Worm (Caenorhabditis elegans) whole organism, L1 larva: Measurements from ENCODE around the gene F54F2.9.
A peak's percentile ranks its signal among the peaks of the same experiment; 100 is the strongest.

Experiments used
- C04F5.9 ChIP-seq: sonication (generic microtip); optimal IDR thresholded peaks from 2 replicates; lab custom pipeline; 2016; ENCODE audit warnings: missing genetic modification characterization, missing compliant biosample characterization
- C16A3.4 ChIP-seq: fragments of 150-350 bp; optimal IDR thresholded peaks from 2 replicates; lab custom pipeline; 2014; ENCODE audit warnings: missing biosample characterization, missing genetic modification characterization
- C34B4.2 ChIP-seq: sonication (generic microtip); optimal IDR thresholded peaks from 2 replicates; lab custom pipeline; 2017; ENCODE audit warnings: mild to moderate bottlenecking, missing genetic modification characterization, missing compliant biosample characterization
- F16B12.6 ChIP-seq: fragments of 150-350 bp; optimal IDR thresholded peaks from 2 replicates; lab custom pipeline; 2014; ENCODE audit warnings: missing biosample characterization, missing genetic modification characterization
- aha-1 ChIP-seq: fragments of 150-350 bp; optimal IDR thresholded peaks from 2 replicates; lab custom pipeline; 2014; ENCODE audit warnings: missing biosample characterization, missing genetic modification characterization
- alr-1 ChIP-seq: fragments of 200-800 bp; sonication (Bioruptor generic); optimal IDR thresholded peaks from 2 replicates; lab custom pipeline; 2018; ENCODE audit warnings: borderline replicate concordance, mild to moderate bottlenecking, missing genetic modification characterization, missing compliant biosample characterization
- aly-2 ChIP-seq: fragments of 150-350 bp; optimal IDR thresholded peaks from 2 replicates; lab custom pipeline; 2014; ENCODE audit warnings: missing biosample characterization, missing genetic modification characterization
- ama-1 ChIP-seq: fragments of 150-350 bp; optimal IDR thresholded peaks from 2 replicates; lab custom pipeline; 2014
- blmp-1 ChIP-seq: fragments of 150-350 bp; optimal IDR thresholded peaks from 2 replicates; lab custom pipeline; 2014; ENCODE audit warnings: missing biosample characterization, missing genetic modification characterization
- ceh-63 ChIP-seq: fragments of 200-800 bp; sonication (Bioruptor generic); optimal IDR thresholded peaks from 2 replicates; lab custom pipeline; 2018; ENCODE audit warnings: mild to moderate bottlenecking, missing genetic modification characterization, missing compliant biosample characterization
- ceh-88 ChIP-seq: fragments of 200-800 bp; sonication (Bioruptor generic); IDR thresholded peaks from 2 replicates; pipeline ENCODE4 v1.3.6; 2022; ENCODE audit warnings: missing genetic modification characterization, missing compliant biosample characterization
- ceh-90 ChIP-seq: sonication (generic microtip); optimal IDR thresholded peaks from 2 replicates; lab custom pipeline; 2016; ENCODE audit warnings: missing genetic modification characterization, missing compliant biosample characterization
- ces-1 ChIP-seq: fragments of 150-350 bp; optimal IDR thresholded peaks from 2 replicates; lab custom pipeline; 2014; ENCODE audit warnings: missing biosample characterization, missing genetic modification reagents, missing genetic modification characterization
- dpl-1 ChIP-seq, 3 experiments: fragments of 150-350 bp in 2 of 3; sonication (generic microtip) in 1 of 3; optimal IDR thresholded peaks; 2 replicates each; lab custom pipeline; 2014 to 2017; ENCODE audit warnings: missing biosample characterization in 3 of 3, missing genetic modification characterization in 3 of 3, missing genetic modification reagents in 3 of 3
- egl-13 ChIP-seq: sonication (generic microtip); optimal IDR thresholded peaks from 2 replicates; lab custom pipeline; 2016; ENCODE audit warnings: missing genotype, missing genetic modification reagents, missing genetic modification characterization, missing compliant biosample characterization
- ets-5 ChIP-seq: fragments of 200-800 bp; sonication (Bioruptor generic); IDR thresholded peaks from 2 replicates; pipeline ENCODE4 v1.3.6; 2022; ENCODE audit warnings: missing genetic modification characterization, missing compliant biosample characterization
- fkh-10 ChIP-seq: sonication (generic microtip); optimal IDR thresholded peaks from 2 replicates; lab custom pipeline; 2017; ENCODE audit warnings: missing biosample characterization, missing genetic modification reagents, missing genetic modification characterization
- fkh-4 ChIP-seq: sonication (generic microtip); optimal IDR thresholded peaks from 2 replicates; lab custom pipeline; 2016; ENCODE audit warnings: missing compliant biosample characterization, missing genetic modification characterization, borderline replicate concordance
- fkh-8 ChIP-seq: sonication (generic microtip); optimal IDR thresholded peaks from 2 replicates; lab custom pipeline; 2016; ENCODE audit warnings: mild to moderate bottlenecking, missing genetic modification characterization, missing compliant biosample characterization
- fos-1 ChIP-seq: fragments of 150-350 bp; optimal IDR thresholded peaks from 2 replicates; lab custom pipeline; 2014; ENCODE audit warnings: missing biosample characterization, missing genetic modification characterization
- hpl-2 ChIP-seq: fragments of 150-350 bp; optimal IDR thresholded peaks from 2 replicates; lab custom pipeline; 2014; ENCODE audit warnings: missing biosample characterization, missing genetic modification reagents, missing genetic modification characterization
- irx-1 ChIP-seq: sonication (generic microtip); optimal IDR thresholded peaks from 2 replicates; lab custom pipeline; 2016; ENCODE audit warnings: missing genetic modification characterization, missing compliant biosample characterization
- jun-1 ChIP-seq: fragments of 150-350 bp; optimal IDR thresholded peaks from 2 replicates; lab custom pipeline; 2014; ENCODE audit warnings: missing biosample characterization, missing genetic modification reagents, missing genetic modification characterization
- lin-13 ChIP-seq: fragments of 150-350 bp; optimal IDR thresholded peaks from 2 replicates; lab custom pipeline; 2014; ENCODE audit warnings: missing biosample characterization, missing genetic modification reagents, missing genetic modification characterization
- lin-14 ChIP-seq: fragments of 200-800 bp; sonication (Bioruptor generic); optimal IDR thresholded peaks from 2 replicates; lab custom pipeline; 2018; ENCODE audit warnings: mild to moderate bottlenecking, missing genetic modification characterization, moderate library complexity, missing compliant biosample characterization
- lin-35 ChIP-seq, 2 experiments: fragments of 150-350 bp; optimal IDR thresholded peaks; 2 replicates each; lab custom pipeline; 2014; ENCODE audit warnings: missing biosample characterization in 2 of 2, missing genetic modification characterization in 2 of 2, missing genetic modification reagents in 2 of 2
- lir-3 ChIP-seq: sonication (generic microtip); optimal IDR thresholded peaks from 2 replicates; lab custom pipeline; 2016; ENCODE audit warnings: mild to moderate bottlenecking, missing genetic modification characterization, moderate library complexity, missing compliant biosample characterization; ENCODE audit not compliant: poor library complexity
- lsy-2 ChIP-seq, 2 experiments: fragments of 150-350 bp; optimal IDR thresholded peaks; 2 replicates each; lab custom pipeline; 2014; ENCODE audit warnings: missing biosample characterization in 2 of 2, missing genetic modification characterization in 2 of 2
- mab-9 ChIP-seq: fragments of 200-800 bp; sonication (Bioruptor generic); IDR thresholded peaks from 2 replicates; pipeline ENCODE4 v1.3.6; 2022; ENCODE audit warnings: missing genetic modification reagents, missing genetic modification characterization, missing compliant biosample characterization
- mef-2 ChIP-seq: fragments of 150-350 bp; optimal IDR thresholded peaks from 2 replicates; lab custom pipeline; 2014; ENCODE audit warnings: missing biosample characterization, missing genetic modification characterization
- mep-1 ChIP-seq: fragments of 150-350 bp; optimal IDR thresholded peaks from 2 replicates; lab custom pipeline; 2014; ENCODE audit warnings: missing biosample characterization, missing genetic modification characterization
- nhr-11 ChIP-seq: fragments of 150-350 bp; optimal IDR thresholded peaks from 2 replicates; lab custom pipeline; 2014; ENCODE audit warnings: missing biosample characterization, missing genetic modification characterization
- nhr-12 ChIP-seq: sonication (generic microtip); optimal IDR thresholded peaks from 2 replicates; lab custom pipeline; 2017; ENCODE audit warnings: missing biosample characterization, missing genetic modification characterization
- nhr-20 ChIP-seq: sonication (generic microtip); optimal IDR thresholded peaks from 2 replicates; lab custom pipeline; 2016; ENCODE audit warnings: mild to moderate bottlenecking, missing genetic modification characterization, missing compliant biosample characterization
- nhr-237 ChIP-seq: fragments of 150-350 bp; optimal IDR thresholded peaks from 2 replicates; lab custom pipeline; 2014; ENCODE audit warnings: missing biosample characterization, missing genetic modification characterization
- nhr-47 ChIP-seq: sonication (generic microtip); optimal IDR thresholded peaks from 2 replicates; lab custom pipeline; 2016; ENCODE audit warnings: mild to moderate bottlenecking, missing genetic modification characterization, moderate library complexity, missing compliant biosample characterization
- nhr-71 ChIP-seq: sonication (generic microtip); optimal IDR thresholded peaks from 2 replicates; lab custom pipeline; 2016; ENCODE audit warnings: mild to moderate bottlenecking, missing genetic modification characterization, moderate library complexity, missing compliant biosample characterization
- nhr-76 ChIP-seq: sonication (generic microtip); optimal IDR thresholded peaks from 2 replicates; lab custom pipeline; 2017; ENCODE audit warnings: missing biosample characterization, missing genetic modification characterization
- nhr-85 ChIP-seq: sonication (generic microtip); peaks from one replicate; lab custom pipeline; 2016; ENCODE audit warnings: missing genetic modification characterization, inconsistent platforms, missing compliant biosample characterization
- nhr-90 ChIP-seq: sonication (generic microtip); optimal IDR thresholded peaks from 2 replicates; lab custom pipeline; 2016; ENCODE audit warnings: mild to moderate bottlenecking, missing genetic modification characterization, missing compliant biosample characterization; ENCODE audit not compliant: poor library complexity
- pag-3 ChIP-seq: sonication (generic microtip); optimal IDR thresholded peaks from 2 replicates; lab custom pipeline; 2017; ENCODE audit warnings: missing genetic modification characterization, mild to moderate bottlenecking, missing compliant biosample characterization, antibody characterized with exemption, borderline replicate concordance; ENCODE audit not compliant: insufficient read depth
- pqm-1 ChIP-seq: sonication (generic microtip); optimal IDR thresholded peaks from 3 replicates; lab custom pipeline; 2017; ENCODE audit warnings: missing biosample characterization, missing genetic modification characterization
- rnt-1 ChIP-seq: sonication (generic microtip); optimal IDR thresholded peaks from 2 replicates; lab custom pipeline; 2016; ENCODE audit warnings: mild to moderate bottlenecking, missing genetic modification characterization, moderate library complexity, missing compliant biosample characterization
- skn-1 ChIP-seq: fragments of 150-350 bp; optimal IDR thresholded peaks from 2 replicates; lab custom pipeline; 2014; ENCODE audit warnings: missing biosample characterization, missing genetic modification characterization
- snu-23 ChIP-seq: sonication (generic microtip); optimal IDR thresholded peaks from 2 replicates; lab custom pipeline; 2016; ENCODE audit warnings: missing genetic modification characterization, missing compliant biosample characterization
- sox-4 ChIP-seq: sonication (generic microtip); optimal IDR thresholded peaks from 2 replicates; lab custom pipeline; 2016; ENCODE audit warnings: missing genetic modification characterization, missing compliant biosample characterization
- sptf-1 ChIP-seq: fragments of 150-350 bp; optimal IDR thresholded peaks from 2 replicates; lab custom pipeline; 2014; ENCODE audit warnings: missing biosample characterization, missing genetic modification characterization
- tlp-1 ChIP-seq: fragments of 150-350 bp; optimal IDR thresholded peaks from 2 replicates; lab custom pipeline; 2014; ENCODE audit warnings: missing biosample characterization, missing genetic modification characterization
- unc-130 ChIP-seq: fragments of 150-350 bp; optimal IDR thresholded peaks from 2 replicates; lab custom pipeline; 2017; ENCODE audit warnings: missing biosample characterization, missing genetic modification characterization, inconsistent platforms
- unc-86 ChIP-seq: sonication (generic microtip); optimal IDR thresholded peaks from 2 replicates; lab custom pipeline; 2016; ENCODE audit warnings: missing genetic modification characterization, missing compliant biosample characterization
- unc-98 ChIP-seq: fragments of 200-800 bp; sonication (Bioruptor generic); IDR thresholded peaks from 2 replicates; pipeline ENCODE4 v1.3.6; 2022; ENCODE audit warnings: missing genetic modification characterization, missing compliant biosample characterization
- vab-15 ChIP-seq: sonication (generic microtip); optimal IDR thresholded peaks from 2 replicates; lab custom pipeline; 2017; ENCODE audit warnings: missing genotype, mild to moderate bottlenecking, missing genetic modification characterization, missing compliant biosample characterization
- zag-1 ChIP-seq: fragments of 150-350 bp; optimal IDR thresholded peaks from 2 replicates; lab custom pipeline; 2014; ENCODE audit warnings: missing biosample characterization, missing genetic modification characterization

The F54F2.9 gene

DNA sequence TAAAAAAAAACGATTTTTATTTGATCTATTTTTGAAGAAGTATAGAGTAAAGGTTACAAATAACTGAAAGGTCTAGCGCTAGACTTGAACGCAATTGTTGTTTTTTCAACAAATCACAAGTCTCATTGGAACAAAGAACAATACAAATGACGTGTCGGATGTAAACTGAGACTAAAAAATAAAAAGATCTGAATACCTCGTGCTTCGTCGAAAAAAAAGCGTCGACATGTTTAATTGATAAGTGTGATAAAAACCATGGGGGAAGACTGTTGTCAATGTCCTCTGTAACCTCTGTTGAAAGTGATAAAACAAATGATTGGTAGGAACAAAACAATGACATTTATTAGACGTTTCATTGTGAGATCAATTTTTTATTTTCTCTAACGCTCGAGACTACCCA is 44.3 kb downstream of the F54F2.9 start (continued):
- TF ChIP-seq ets-5 (GFP tag; lab: Robert Waterston, UW) (no peak), zag-1 (no peak), nhr-90 (tag; lab: Kevin White, UChicago) (peak; percentile 2), fkh-10 (no peak), nhr-237 (tag; lab: Kevin White, UChicago) (no peak), unc-130 (peak; percentile 50), ama-1 (no peak), unc-86 (tag; lab: Kevin White, UChicago) (no peak), jun-1 (tag; lab: Kevin White, UChicago) (no peak), hpl-2 (GFP tag; lab: Kevin White, UChicago) (no peak), nhr-11 (tag; lab: Kevin White, UChicago) (no peak), C34B4.2 (no peak), ces-1 (GFP tag; lab: Kevin White, UChicago) (no peak), dpl-1 (GFP tag; optimal IDR thresholded peaks at IDR 0.05; lab: Kevin White, UChicago) (no peak), lin-14 (GFP tag; lab: Kevin White, UChicago) (peak; percentile 45), skn-1 (tag; lab: Kevin White, UChicago) (no peak), nhr-71 (tag; lab: Kevin White, UChicago) (peak; percentile 51), C04F5.9 (tag; lab: Kevin White, UChicago) (no peak), unc-98 (GFP tag; lab: Robert Waterston, UW) (no peak), alr-1 (tag; lab: Kevin White, UChicago) (no peak), rnt-1 (tag; lab: Kevin White, UChicago) (no peak), mab-9 (GFP tag; lab: Robert Waterston, UW) (no peak), ceh-63 (no peak), mep-1 (tag; lab: Kevin White, UChicago) (no peak), nhr-85 (tag; lab: Kevin White, UChicago) (peak; percentile 56), fkh-4 (tag; lab: Kevin White, UChicago) (no peak), lin-35 (GFP tag; optimal IDR thresholded peaks at IDR 0.05; lab: Kevin White, UChicago) (peak in 1 of 2 experiments; percentile 65), ceh-88 (no peak)

ce11 chrIII:8782080-8782479 is 44.9 kb downstream of the F54F2.9 start:
- TF ChIP-seq mef-2 (tag; lab: Kevin White, UChicago) (peak; percentile 31), sox-4 (no peak), vab-15 (tag; lab: Kevin White, UChicago) (no peak), blmp-1 (tag; lab: Kevin White, UChicago) (no peak), nhr-11 (tag; lab: Kevin White, UChicago) (no peak), F16B12.6 (tag; lab: Kevin White, UChicago) (no peak), pag-3 (no peak), hpl-2 (GFP tag; lab: Kevin White, UChicago) (no peak), lsy-2 (tag; optimal IDR thresholded peaks at IDR 0.05; lab: Kevin White, UChicago) (peak; percentile 12 to 31), lin-13 (GFP tag; lab: Kevin White, UChicago) (no peak), nhr-85 (tag; lab: Kevin White, UChicago) (no peak), aly-2 (tag; lab: Kevin White, UChicago) (no peak), fos-1 (tag; lab: Kevin White, UChicago) (no peak), unc-130 (no peak), nhr-237 (tag; lab: Kevin White, UChicago) (no peak), pqm-1 (tag; lab: Kevin White, UChicago) (no peak), C16A3.4 (tag; lab: Kevin White, UChicago) (no peak), fkh-8 (tag; lab: Kevin White, UChicago) (peak; percentile 24), C04F5.9 (tag; lab: Kevin White, UChicago) (no peak), ceh-63 (no peak), rnt-1 (tag; lab: Kevin White, UChicago) (no peak), lir-3 (tag; lab: Kevin White, UChicago) (no peak), snu-23 (GFP tag; lab: Kevin White, UChicago) (no peak), ceh-90 (tag; lab: Kevin White, UChicago) (no peak), egl-13 (tag; lab: Kevin White, UChicago) (no peak), nhr-76 (no peak), nhr-47 (tag; lab: Kevin White, UChicago) (no peak), irx-1 (no peak), nhr-20 (tag; lab: Kevin White, UChicago) (no peak), aha-1 (tag; lab: Kevin White, UChicago) (no peak), tlp-1 (tag; lab: Kevin White, UChicago) (no peak), sptf-1 (tag; lab: Kevin White, UChicago) (no peak), nhr-12 (tag; lab: Kevin White, UChicago) (no peak), mab-9 (GFP tag; lab: Robert Waterston, UW) (no peak)
